Worm (Caenorhabditis elegans): Measurements from ENCODE around the gene B0563.6.

DNA sequence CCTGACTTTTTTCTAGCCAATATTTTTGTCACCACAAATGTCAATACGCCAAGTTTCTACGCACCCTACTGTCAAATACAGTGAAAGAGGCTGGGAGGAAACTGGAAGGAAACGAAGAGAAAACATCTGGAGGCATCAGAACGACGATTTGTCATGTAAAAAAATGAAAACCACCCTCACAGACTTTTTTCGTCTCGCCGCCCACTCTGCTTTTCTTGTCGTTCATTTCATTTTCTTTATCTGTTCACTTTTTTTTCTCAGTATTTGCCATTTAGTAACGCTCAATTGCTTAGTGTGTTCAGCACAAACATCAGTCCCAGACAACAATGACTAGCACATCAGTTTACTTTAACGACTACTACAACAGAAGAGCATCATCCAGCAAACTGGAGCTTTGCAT is 8.3 kb downstream of the B0563.6 start, which contains the start of gene B0563.5:
- no peak for TF ChIP-seq flt-1 (GFP tag; IDR thresholded peaks at IDR 0.05)
- TF ChIP-seq med-1 (GFP tag; optimal IDR thresholded peaks at IDR 0.05; ENCODE audit: insufficient read depth): no peak
- TF ChIP-seq klf-2 (GFP tag; conservative IDR thresholded peaks at IDR 0.05): no peak
- TF ChIP-seq ref-1 (GFP tag; conservative IDR thresholded peaks at IDR 0.05): no peak

All from whole organism, midembryonic.